Fruit fly (Drosophila melanogaster) whole organism, adult: ENCODE measurements around the gene EAChm.

ENCODE experiments used
- CG11617 ChIP-seq: fragments of 200-800 bp; sonication (Bioruptor generic); optimal IDR thresholded peaks from 2 replicates; lab custom pipeline; 2017; ENCODE audit warnings: mild to moderate bottlenecking, missing biosample characterization, missing genetic modification reagents, missing genetic modification characterization
- CG12768 ChIP-seq: fragments of 200-800 bp; sonication (Bioruptor generic); optimal IDR thresholded peaks from 2 replicates; lab custom pipeline; 2017; ENCODE audit warnings: missing biosample characterization, missing genetic modification characterization, mild to moderate bottlenecking, moderate library complexity, missing genetic modification reagents
- CG14711 ChIP-seq: fragments of 200-800 bp; sonication (Bioruptor generic); optimal IDR thresholded peaks from 2 replicates; lab custom pipeline; 2018; ENCODE audit warnings: missing biosample characterization, mild to moderate bottlenecking, missing genetic modification characterization, moderate library complexity
- CG1620 ChIP-seq: fragments of 200-800 bp; sonication (Bioruptor generic); optimal IDR thresholded peaks from 2 replicates; lab custom pipeline; 2016; ENCODE audit warnings: missing biosample characterization, missing genetic modification characterization
- CG33017 ChIP-seq: fragments of 200-800 bp; sonication (Bioruptor generic); optimal IDR thresholded peaks from 2 replicates; lab custom pipeline; 2018; ENCODE audit warnings: missing biosample characterization, mild to moderate bottlenecking, missing genetic modification characterization, moderate library complexity
- CG5204 ChIP-seq: fragments of 200-800 bp; sonication (Bioruptor generic); optimal IDR thresholded peaks from 2 replicates; lab custom pipeline; 2016; ENCODE audit warnings: missing biosample characterization, missing genetic modification characterization
- CG7101 ChIP-seq: fragments of 200-800 bp; sonication (Bioruptor generic); optimal IDR thresholded peaks from 2 replicates; lab custom pipeline; 2018; ENCODE audit warnings: missing biosample characterization, mild to moderate bottlenecking, missing genetic modification characterization, moderate library complexity
- Clk ChIP-seq: fragments of 200-800 bp; sonication (Bioruptor generic); optimal IDR thresholded peaks from 2 replicates; lab custom pipeline; 2017; ENCODE audit warnings: missing biosample characterization, missing genetic modification characterization
- bab1 ChIP-seq: fragments of 200-800 bp; sonication (Bioruptor generic); optimal IDR thresholded peaks from 3 replicates; lab custom pipeline; 2019; ENCODE audit warnings: missing biosample characterization, mild to moderate bottlenecking, missing genetic modification characterization, moderate library complexity
- cnc ChIP-seq, 2 experiments: fragments of >200 bp; optimal IDR thresholded peaks; 2 replicates each; lab custom pipeline; 2017
- kay ChIP-seq: fragments of 200-800 bp; sonication (Bioruptor generic); peaks from one replicate; lab custom pipeline; 2016; ENCODE audit warnings: missing biosample characterization, missing genetic modification characterization, borderline replicate concordance
- ovo ChIP-seq: fragments of 200-800 bp; sonication (Bioruptor generic); optimal IDR thresholded peaks from 2 replicates; lab custom pipeline; 2016; ENCODE audit warnings: missing biosample characterization, missing genetic modification characterization
- pad ChIP-seq: fragments of 200-800 bp; sonication (Bioruptor generic); optimal IDR thresholded peaks from 3 replicates; lab custom pipeline; 2017; ENCODE audit warnings: missing biosample characterization, missing genetic modification characterization, mild to moderate bottlenecking, moderate library complexity, missing genetic modification reagents

dm6 chr3L:15054477-15054876, at the start of gene EAChm:
- TF ChIP-seq CG5204 (GFP tag; lab: Kevin White, UChicago) (no peak), cnc (optimal IDR thresholded peaks at IDR 0.05; lab: Kevin White, UChicago) (no peak), bab1 (GFP tag; lab: Kevin White, UChicago) (no peak), ovo (GFP tag; lab: Kevin White, UChicago) (no peak), pad (GFP tag; lab: Kevin White, UChicago) (no peak), CG33017 (tag; lab: Kevin White, UChicago) (no peak), CG1620 (GFP tag; lab: Kevin White, UChicago) (no peak), CG7101 (tag; lab: Kevin White, UChicago) (no peak), CG14711 (no peak), CG11617 (no peak), kay (GFP tag; lab: Kevin White, UChicago) (no peak), CG12768 (GFP tag; lab: Kevin White, UChicago) (no peak), Clk (no peak)
